Worm (Caenorhabditis elegans) whole organism, L3 larva: ENCODE results near the gene txt-14.
A peak's percentile ranks its signal among the peaks of the same experiment; 100 is the strongest.

Source experiments
- ama-1 ChIP-seq: fragments of 150-350 bp; optimal IDR thresholded peaks from 2 replicates; lab custom pipeline; 2018
- ceh-28 ChIP-seq: fragments of 150-350 bp; optimal IDR thresholded peaks from 2 replicates; lab custom pipeline; 2014; ENCODE audit warnings: missing biosample characterization, missing genetic modification reagents, missing genetic modification characterization
- elt-1 ChIP-seq: fragments of 150-350 bp; optimal IDR thresholded peaks from 2 replicates; lab custom pipeline; 2014; ENCODE audit warnings: missing biosample characterization, missing genetic modification characterization
- elt-2 ChIP-seq: sonication (generic microtip); optimal IDR thresholded peaks from 2 replicates; lab custom pipeline; 2016; ENCODE audit warnings: missing genetic modification reagents, mild to moderate bottlenecking, missing genetic modification characterization, missing compliant biosample characterization
- eor-1 ChIP-seq, 2 experiments: fragments of 150-350 bp; optimal IDR thresholded peaks; 2 replicates each; lab custom pipeline; 2014 to 2018; ENCODE audit warnings: missing biosample characterization in 2 of 2, missing genetic modification characterization in 2 of 2
- fkh-10 ChIP-seq: sonication (generic microtip); optimal IDR thresholded peaks from 2 replicates; lab custom pipeline; 2017; ENCODE audit warnings: missing biosample characterization, missing genetic modification reagents, missing genetic modification characterization
- nfya-1 ChIP-seq: sonication (generic microtip); optimal IDR thresholded peaks from 2 replicates; lab custom pipeline; 2017; ENCODE audit warnings: missing genetic modification characterization, mild to moderate bottlenecking, missing compliant biosample characterization, antibody characterized with exemption, moderate library complexity; ENCODE audit not compliant: insufficient read depth
- nhr-28 ChIP-seq: fragments of 150-350 bp; optimal IDR thresholded peaks from 2 replicates; lab custom pipeline; 2014; ENCODE audit warnings: missing biosample characterization, missing genetic modification characterization

DNA sequence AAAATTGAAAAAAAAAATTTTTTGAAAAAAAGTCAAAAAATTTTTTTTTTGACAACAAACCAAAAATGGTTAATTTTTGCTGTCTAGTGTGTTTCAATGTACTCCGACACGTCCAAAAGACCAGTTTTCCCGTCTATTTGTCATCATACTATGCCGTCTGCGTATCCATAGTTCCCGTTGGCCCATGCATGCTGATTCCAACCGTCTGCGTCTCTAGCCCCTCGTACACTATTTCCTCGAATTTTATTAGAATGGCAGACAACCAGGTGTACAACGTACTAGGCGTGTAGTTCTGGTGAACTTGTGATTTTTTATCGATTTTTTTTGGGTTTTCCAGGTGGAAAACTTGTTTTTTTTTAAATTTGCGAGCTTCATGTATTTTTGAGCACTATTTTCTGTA, 32.0 kb downstream of the txt-14 start:
- TF ChIP-seq elt-1 (tag; lab: Kevin White, UChicago) (no peak), eor-1 (tag; optimal IDR thresholded peaks at IDR 0.05; lab: Kevin White, UChicago) (no peak), ama-1 (lab: Kevin White, UChicago) (no peak), fkh-10 (GFP tag; lab: Kevin White, UChicago) (no peak), ceh-28 (tag; lab: Kevin White, UChicago) (peak; percentile 74), nfya-1 (tag; lab: Kevin White, UChicago) (peak; percentile 63), elt-2 (tag; lab: Kevin White, UChicago) (peak; percentile 73), nhr-28 (tag; lab: Kevin White, UChicago) (no peak)
